Fruit fly (Drosophila melanogaster): Measurements from ENCODE around the gene Ca-alpha1D.
A peak's percentile ranks its signal among the peaks of the same experiment; 100 is the strongest.

Ca-alpha1D gene

DNA sequence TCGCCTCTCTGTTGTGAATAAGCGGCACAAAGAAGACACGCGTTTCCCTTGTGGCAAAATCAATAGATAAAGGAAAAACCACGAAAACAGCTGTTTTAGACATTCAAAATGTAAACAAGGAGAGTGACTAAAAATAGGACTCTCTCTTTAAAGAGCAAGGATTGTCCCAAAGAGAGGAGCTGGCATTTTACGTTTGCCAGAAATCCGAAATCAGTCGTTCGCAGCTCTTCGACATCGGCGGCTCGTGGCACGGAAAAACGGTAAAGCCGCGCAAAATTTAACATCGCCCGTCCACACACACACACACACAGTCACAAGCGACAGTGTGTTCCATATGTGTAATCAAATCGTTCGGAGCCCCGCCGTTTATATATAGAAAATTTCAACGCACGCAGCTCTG, 65.6 kb downstream of the Ca-alpha1D start, which contains the start of gene Ca-Ma2d:
Gene Ca-Ma2d, plus strand, starts transcription at position 211 of the 400 bp plus-strand sequence.
- TF ChIP-seq CG9948 (tag; optimal IDR thresholded peaks at IDR 0.05), result no peak
- peak; percentile 27; the same call in 1 of the 2 replicates for TF ChIP-seq CG12605 (GFP tag; IDR thresholded peaks at IDR 0.05)

DNA sequence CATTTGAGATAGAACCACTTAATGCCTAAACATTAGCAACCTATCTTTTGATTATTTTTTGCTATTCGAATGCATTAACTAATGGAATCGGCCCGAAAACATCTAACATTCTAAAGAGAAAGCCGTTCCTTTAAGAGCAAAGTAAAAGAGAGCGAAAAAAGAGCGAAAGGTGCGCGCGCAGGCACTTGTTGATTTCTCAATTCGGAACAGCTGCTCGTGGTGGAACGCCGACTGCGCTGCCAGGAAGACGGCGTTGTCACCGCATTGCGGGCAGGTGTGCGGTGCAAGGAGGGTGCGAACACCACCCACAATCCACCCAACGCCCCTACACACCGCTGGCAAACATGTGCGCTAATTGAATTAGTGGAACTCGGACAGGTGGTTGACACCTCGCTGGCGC, 69.2 kb downstream of the Ca-alpha1D start:
- TF ChIP-seq CG13204 (GFP tag; optimal IDR thresholded peaks at IDR 0.05) (no peak), CG34367 (tag; optimal IDR thresholded peaks at IDR 0.05) (no peak), CG8301 (tag; optimal IDR thresholded peaks at IDR 0.05) (no peak), CG14655 (GFP tag; optimal IDR thresholded peaks at IDR 0.05) (no peak), Pif1B (GFP tag; optimal IDR thresholded peaks at IDR 0.05) (no peak), CG10348 (GFP tag; IDR thresholded peaks at IDR 0.05) (no peak), CG4496 (GFP tag; IDR thresholded peaks at IDR 0.05) (no peak), rn (GFP tag; IDR thresholded peaks at IDR 0.05) (no peak), CG15710 (tag; optimal IDR thresholded peaks at IDR 0.05) (no peak), CG12605 (GFP tag; IDR thresholded peaks at IDR 0.05) (no peak; the same call in 1 of the 2 replicates), D1 (tag; optimal IDR thresholded peaks at IDR 0.05) (no peak), CG17806 (tag; optimal IDR thresholded peaks at IDR 0.05) (no peak), CG8159 (tag; optimal IDR thresholded peaks at IDR 0.05) (no peak), Ets98B (GFP tag; IDR thresholded peaks at IDR 0.05) (no peak), CG32121 (GFP tag; IDR thresholded peaks at IDR 0.05) (no peak), EcR (GFP tag; optimal IDR thresholded peaks at IDR 0.05) (no peak), CG9948 (tag; optimal IDR thresholded peaks at IDR 0.05) (no peak), Pif1A (GFP tag; optimal IDR thresholded peaks at IDR 0.05) (no peak)

All from whole organism, pupa.